Fruit fly (Drosophila melanogaster): ENCODE results near the gene FucTB.

DNA sequence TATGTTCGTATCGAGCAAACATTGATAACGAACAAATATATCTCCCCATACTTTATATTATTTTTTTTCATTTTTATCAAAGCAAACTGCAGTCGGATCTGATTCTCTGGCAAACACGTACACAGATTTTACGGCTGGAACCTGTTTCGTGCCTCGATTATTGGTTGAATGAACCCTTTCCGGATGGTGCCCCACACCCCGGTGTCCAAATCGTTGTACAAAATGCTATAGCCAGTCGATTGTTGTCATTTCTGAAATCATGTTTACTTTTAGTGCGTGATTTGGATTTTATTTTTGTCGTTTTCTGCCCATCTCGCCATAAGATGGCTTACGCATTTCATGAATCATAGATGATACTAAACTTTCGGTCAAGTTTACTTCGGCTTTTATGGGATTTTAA is 27.0 kb upstream of the FucTB start:
- TF ChIP-seq psq (GFP tag; optimal IDR thresholded peaks at IDR 0.05): no peak
- no peak for TF ChIP-seq CG9705 (GFP tag; optimal IDR thresholded peaks at IDR 0.05)

Measured in whole organism, wandering third instar larva.